Worm (Caenorhabditis elegans) whole organism, L1 larva: Measurements from ENCODE around the gene rhy-1.
A peak's percentile ranks its signal among the peaks of the same experiment; 100 is the strongest.

Experiments
- C04F5.9 ChIP-seq: sonication (generic microtip); optimal IDR thresholded peaks from 2 replicates; lab custom pipeline; 2016; ENCODE audit warnings: missing genetic modification characterization, missing compliant biosample characterization
- C16A3.4 ChIP-seq: fragments of 150-350 bp; optimal IDR thresholded peaks from 2 replicates; lab custom pipeline; 2014; ENCODE audit warnings: missing biosample characterization, missing genetic modification characterization
- F16B12.6 ChIP-seq: fragments of 150-350 bp; optimal IDR thresholded peaks from 2 replicates; lab custom pipeline; 2014; ENCODE audit warnings: missing biosample characterization, missing genetic modification characterization
- aly-2 ChIP-seq: fragments of 150-350 bp; optimal IDR thresholded peaks from 2 replicates; lab custom pipeline; 2014; ENCODE audit warnings: missing biosample characterization, missing genetic modification characterization
- blmp-1 ChIP-seq: fragments of 150-350 bp; optimal IDR thresholded peaks from 2 replicates; lab custom pipeline; 2014; ENCODE audit warnings: missing biosample characterization, missing genetic modification characterization
- ceh-63 ChIP-seq: fragments of 200-800 bp; sonication (Bioruptor generic); optimal IDR thresholded peaks from 2 replicates; lab custom pipeline; 2018; ENCODE audit warnings: mild to moderate bottlenecking, missing genetic modification characterization, missing compliant biosample characterization
- ceh-82 ChIP-seq, 3 experiments: fragments of 150-350 bp in 1 of 3; sonication (generic microtip) in 2 of 3; optimal IDR thresholded peaks; 2 replicates each; lab custom pipeline; 2014 to 2017; ENCODE audit warnings: missing biosample characterization in 3 of 3, missing genetic modification characterization in 3 of 3
- ces-1 ChIP-seq: fragments of 150-350 bp; optimal IDR thresholded peaks from 2 replicates; lab custom pipeline; 2014; ENCODE audit warnings: missing biosample characterization, missing genetic modification reagents, missing genetic modification characterization
- dpl-1 ChIP-seq, 3 experiments: fragments of 150-350 bp in 2 of 3; sonication (generic microtip) in 1 of 3; optimal IDR thresholded peaks; 2 replicates each; lab custom pipeline; 2014 to 2017; ENCODE audit warnings: missing biosample characterization in 3 of 3, missing genetic modification characterization in 3 of 3, missing genetic modification reagents in 3 of 3
- efl-1 ChIP-seq, 4 experiments: fragments of 150-350 bp; optimal IDR thresholded peaks in 3 of 4; peaks in 1 of 4; 1 replicate in 1 of 4; 2 replicates in 3 of 4; lab custom pipeline; 2014; ENCODE audit warnings: missing biosample characterization in 2 of 4, missing genetic modification characterization in 2 of 4, missing genetic modification reagents in 2 of 4
- efl-3 ChIP-seq: fragments of 200-800 bp; sonication (Bioruptor generic); optimal IDR thresholded peaks from 2 replicates; lab custom pipeline; 2018; ENCODE audit warnings: mild to moderate bottlenecking, missing genetic modification characterization, missing compliant biosample characterization
- elt-3 ChIP-seq, 6 experiments: fragments of 150-350 bp in 1 of 6; sonication (generic microtip); optimal IDR thresholded peaks; 2 replicates each; lab custom pipeline; 2017 to 2018; ENCODE audit warnings: missing biosample characterization in 6 of 6, missing genetic modification characterization in 6 of 6, inconsistent platforms in 1 of 6
- fkh-10 ChIP-seq: sonication (generic microtip); optimal IDR thresholded peaks from 2 replicates; lab custom pipeline; 2017; ENCODE audit warnings: missing biosample characterization, missing genetic modification reagents, missing genetic modification characterization
- fkh-8 ChIP-seq: sonication (generic microtip); optimal IDR thresholded peaks from 2 replicates; lab custom pipeline; 2016; ENCODE audit warnings: mild to moderate bottlenecking, missing genetic modification characterization, missing compliant biosample characterization
- fos-1 ChIP-seq: fragments of 150-350 bp; optimal IDR thresholded peaks from 2 replicates; lab custom pipeline; 2014; ENCODE audit warnings: missing biosample characterization, missing genetic modification characterization
- grh-1 ChIP-seq: fragments of 200-800 bp; sonication (Bioruptor generic); IDR thresholded peaks from 2 replicates; pipeline ENCODE4 v1.3.6; 2022; ENCODE audit warnings: missing genetic modification reagents, missing genetic modification characterization, missing compliant biosample characterization
- hlh-17 ChIP-seq: fragments of 200-800 bp; sonication (Bioruptor generic); optimal IDR thresholded peaks from 2 replicates; lab custom pipeline; 2018; ENCODE audit warnings: missing genetic modification characterization, mild to moderate bottlenecking, missing compliant biosample characterization, moderate library complexity, borderline replicate concordance
- hpl-2 ChIP-seq: fragments of 150-350 bp; optimal IDR thresholded peaks from 2 replicates; lab custom pipeline; 2014; ENCODE audit warnings: missing biosample characterization, missing genetic modification reagents, missing genetic modification characterization
- irx-1 ChIP-seq: sonication (generic microtip); optimal IDR thresholded peaks from 2 replicates; lab custom pipeline; 2016; ENCODE audit warnings: missing genetic modification characterization, missing compliant biosample characterization
- isw-1 ChIP-seq: fragments of 200-800 bp; sonication (Bioruptor generic); IDR thresholded peaks from 2 replicates; pipeline ENCODE4 v1.3.6; 2022; ENCODE audit warnings: missing genetic modification characterization, missing compliant biosample characterization
- lin-13 ChIP-seq: fragments of 150-350 bp; optimal IDR thresholded peaks from 2 replicates; lab custom pipeline; 2014; ENCODE audit warnings: missing biosample characterization, missing genetic modification reagents, missing genetic modification characterization
- lin-14 ChIP-seq: fragments of 200-800 bp; sonication (Bioruptor generic); optimal IDR thresholded peaks from 2 replicates; lab custom pipeline; 2018; ENCODE audit warnings: mild to moderate bottlenecking, missing genetic modification characterization, moderate library complexity, missing compliant biosample characterization
- lin-15B ChIP-seq: fragments of 150-350 bp; sonication (generic microtip); optimal IDR thresholded peaks from 3 replicates; lab custom pipeline; 2014; ENCODE audit warnings: missing biosample characterization, missing genetic modification characterization
- lin-35 ChIP-seq, 2 experiments: fragments of 150-350 bp; optimal IDR thresholded peaks; 2 replicates each; lab custom pipeline; 2014; ENCODE audit warnings: missing biosample characterization in 2 of 2, missing genetic modification characterization in 2 of 2, missing genetic modification reagents in 2 of 2
- lsy-2 ChIP-seq, 2 experiments: fragments of 150-350 bp; optimal IDR thresholded peaks; 2 replicates each; lab custom pipeline; 2014; ENCODE audit warnings: missing biosample characterization in 2 of 2, missing genetic modification characterization in 2 of 2
- mdl-1 ChIP-seq, 2 experiments: fragments of 150-350 bp; optimal IDR thresholded peaks; 2 replicates each; lab custom pipeline; 2014 to 2017; ENCODE audit warnings: missing biosample characterization in 2 of 2, missing genetic modification characterization in 2 of 2, inconsistent platforms in 1 of 2
- mep-1 ChIP-seq: fragments of 150-350 bp; optimal IDR thresholded peaks from 2 replicates; lab custom pipeline; 2014; ENCODE audit warnings: missing biosample characterization, missing genetic modification characterization
- nhr-19 ChIP-seq: fragments of 200-800 bp; sonication (Bioruptor generic); conservative IDR thresholded peaks from 2 replicates; pipeline ENCODE4 v1.3.6; 2022; ENCODE audit warnings: missing genetic modification characterization, missing compliant biosample characterization
- nhr-20 ChIP-seq: sonication (generic microtip); optimal IDR thresholded peaks from 2 replicates; lab custom pipeline; 2016; ENCODE audit warnings: mild to moderate bottlenecking, missing genetic modification characterization, missing compliant biosample characterization
- nhr-237 ChIP-seq: fragments of 150-350 bp; optimal IDR thresholded peaks from 2 replicates; lab custom pipeline; 2014; ENCODE audit warnings: missing biosample characterization, missing genetic modification characterization
- nhr-47 ChIP-seq: sonication (generic microtip); optimal IDR thresholded peaks from 2 replicates; lab custom pipeline; 2016; ENCODE audit warnings: mild to moderate bottlenecking, missing genetic modification characterization, moderate library complexity, missing compliant biosample characterization
- nhr-71 ChIP-seq: sonication (generic microtip); optimal IDR thresholded peaks from 2 replicates; lab custom pipeline; 2016; ENCODE audit warnings: mild to moderate bottlenecking, missing genetic modification characterization, moderate library complexity, missing compliant biosample characterization
- nhr-76 ChIP-seq: sonication (generic microtip); optimal IDR thresholded peaks from 2 replicates; lab custom pipeline; 2017; ENCODE audit warnings: missing biosample characterization, missing genetic modification characterization
- nhr-85 ChIP-seq: sonication (generic microtip); peaks from one replicate; lab custom pipeline; 2016; ENCODE audit warnings: missing genetic modification characterization, inconsistent platforms, missing compliant biosample characterization
- nhr-90 ChIP-seq: sonication (generic microtip); optimal IDR thresholded peaks from 2 replicates; lab custom pipeline; 2016; ENCODE audit warnings: mild to moderate bottlenecking, missing genetic modification characterization, missing compliant biosample characterization; ENCODE audit not compliant: poor library complexity
- rnt-1 ChIP-seq: sonication (generic microtip); optimal IDR thresholded peaks from 2 replicates; lab custom pipeline; 2016; ENCODE audit warnings: mild to moderate bottlenecking, missing genetic modification characterization, moderate library complexity, missing compliant biosample characterization
- skn-1 ChIP-seq: fragments of 150-350 bp; optimal IDR thresholded peaks from 2 replicates; lab custom pipeline; 2014; ENCODE audit warnings: missing biosample characterization, missing genetic modification characterization
- snu-23 ChIP-seq: sonication (generic microtip); optimal IDR thresholded peaks from 2 replicates; lab custom pipeline; 2016; ENCODE audit warnings: missing genetic modification characterization, missing compliant biosample characterization
- swsn-7 ChIP-seq: sonication (generic microtip); optimal IDR thresholded peaks from 2 replicates; lab custom pipeline; 2016; ENCODE audit warnings: missing genetic modification characterization, missing compliant biosample characterization
- tbx-2 ChIP-seq: sonication (generic microtip); optimal IDR thresholded peaks from 2 replicates; lab custom pipeline; 2016; ENCODE audit warnings: missing genetic modification characterization, missing compliant biosample characterization
- unc-130 ChIP-seq: fragments of 150-350 bp; optimal IDR thresholded peaks from 2 replicates; lab custom pipeline; 2017; ENCODE audit warnings: missing biosample characterization, missing genetic modification characterization, inconsistent platforms
- unc-30 ChIP-seq: sonication (generic microtip); optimal IDR thresholded peaks from 2 replicates; lab custom pipeline; 2017; ENCODE audit warnings: missing biosample characterization, missing genetic modification characterization
- unc-86 ChIP-seq: sonication (generic microtip); optimal IDR thresholded peaks from 2 replicates; lab custom pipeline; 2016; ENCODE audit warnings: missing genetic modification characterization, missing compliant biosample characterization
- xbp-1 ChIP-seq: sonication (generic microtip); optimal IDR thresholded peaks from 2 replicates; lab custom pipeline; 2016; ENCODE audit warnings: missing genetic modification characterization, missing compliant biosample characterization
- zag-1 ChIP-seq: fragments of 150-350 bp; optimal IDR thresholded peaks from 2 replicates; lab custom pipeline; 2014; ENCODE audit warnings: missing biosample characterization, missing genetic modification characterization

Gene rhy-1

ce11 chrII:9176523-9176922 is 15.3 kb downstream of the rhy-1 start:
- TF ChIP-seq lin-14 = no peak
- no peak for TF ChIP-seq efl-1 (optimal IDR thresholded peaks at IDR 0.05; lab: Kevin White, UChicago)
- TF ChIP-seq efl-1 (GFP tag; optimal IDR thresholded peaks at IDR 0.05 in 1 of 2; lab: Kevin White, UChicago) = peak in 1 of 2 experiments; percentile 68

- TF ChIP-seq C04F5.9 (tag; lab: Kevin White, UChicago) (peak; percentile 42), ceh-63 (GFP tag; lab: Kevin White, UChicago) (no peak), isw-1 (GFP tag; lab: Robert Waterston, UW) (peak; percentile 28), swsn-7 (tag; lab: Kevin White, UChicago) (peak; percentile 42), C16A3.4 (peak; percentile 20), efl-3 (GFP tag; lab: Kevin White, UChicago) (no peak), grh-1 (GFP tag; lab: Robert Waterston, UW) (no peak), skn-1 (peak; percentile 57), tbx-2 (tag; lab: Kevin White, UChicago) (peak; percentile 37), lin-35 (GFP tag; optimal IDR thresholded peaks at IDR 0.05; lab: Kevin White, UChicago) (peak; percentile 56 to 60), zag-1 (tag; lab: Kevin White, UChicago) (no peak), nhr-76 (tag; lab: Kevin White, UChicago) (no peak), ceh-82 (tag; optimal IDR thresholded peaks at IDR 0.05; lab: Kevin White, UChicago) (peak; percentile 17 to 38 (median 31)), efl-1 (optimal IDR thresholded peaks at IDR 0.05; lab: Kevin White, UChicago) (peak; percentile 43 to 59), efl-1 (GFP tag; optimal IDR thresholded peaks at IDR 0.05 in 1 of 2; lab: Kevin White, UChicago) (peak; percentile 63 to 66), hpl-2 (GFP tag; lab: Kevin White, UChicago) (no peak), fos-1 (tag; lab: Kevin White, UChicago) (no peak), fkh-10 (GFP tag; lab: Kevin White, UChicago) (no peak), nhr-47 (tag; lab: Kevin White, UChicago) (peak; percentile 54), nhr-19 (GFP tag; lab: Robert Waterston, UW) (no peak; the same call in 1 of the 2 replicates), xbp-1 (peak; percentile 48), nhr-20 (peak; percentile 45), nhr-85 (tag; lab: Kevin White, UChicago) (no peak), F16B12.6 (tag; lab: Kevin White, UChicago) (peak; percentile 26), mdl-1 (tag; optimal IDR thresholded peaks at IDR 0.05; lab: Kevin White, UChicago) (no peak), unc-86 (tag; lab: Kevin White, UChicago) (peak; percentile 32), nhr-71 (peak; percentile 63), hlh-17 (GFP tag; lab: Kevin White, UChicago) (no peak), nhr-90 (peak; percentile 48), lsy-2 (tag; optimal IDR thresholded peaks at IDR 0.05; lab: Kevin White, UChicago) (peak; percentile 65 to 74), unc-130 (peak; percentile 5), mep-1 (tag; lab: Kevin White, UChicago) (peak; percentile 71), ces-1 (GFP tag; lab: Kevin White, UChicago) (no peak), lin-14 (peak; percentile 59), lin-13 (GFP tag; lab: Kevin White, UChicago) (no peak), aly-2 (tag; lab: Kevin White, UChicago) (no peak), unc-30 (tag; lab: Kevin White, UChicago) (no peak), dpl-1 (GFP tag; optimal IDR thresholded peaks at IDR 0.05; lab: Kevin White, UChicago) (peak in 1 of 3 experiments; percentile 53), rnt-1 (tag; lab: Kevin White, UChicago) (peak; percentile 48), irx-1 (tag; lab: Kevin White, UChicago) (peak; percentile 41), nhr-237 (tag; lab: Kevin White, UChicago) (no peak), lin-15B (tag; lab: Kevin White, UChicago) (peak; percentile 39), elt-3 (tag; optimal IDR thresholded peaks at IDR 0.05; lab: Kevin White, UChicago) (peak in 1 of 6 experiments; percentile 57), blmp-1 (tag; lab: Kevin White, UChicago) (peak; percentile 30), fkh-8 (tag; lab: Kevin White, UChicago) (no peak), snu-23 (GFP tag; lab: Kevin White, UChicago) (peak; percentile 56)
These were observed 15.9 kb downstream of the rhy-1 start, which contains the start of the genes sec-5 and pir-1 for ce11 chrII:9177080-9177479. Gene sec-5 (minus strand): TSS chrII:9177152. Gene pir-1 (plus strand): TSS chrII:9177300.
